Fruit fly (Drosophila melanogaster): ENCODE measurements around the gene dj-1beta.

The dj-1beta gene

DNA sequence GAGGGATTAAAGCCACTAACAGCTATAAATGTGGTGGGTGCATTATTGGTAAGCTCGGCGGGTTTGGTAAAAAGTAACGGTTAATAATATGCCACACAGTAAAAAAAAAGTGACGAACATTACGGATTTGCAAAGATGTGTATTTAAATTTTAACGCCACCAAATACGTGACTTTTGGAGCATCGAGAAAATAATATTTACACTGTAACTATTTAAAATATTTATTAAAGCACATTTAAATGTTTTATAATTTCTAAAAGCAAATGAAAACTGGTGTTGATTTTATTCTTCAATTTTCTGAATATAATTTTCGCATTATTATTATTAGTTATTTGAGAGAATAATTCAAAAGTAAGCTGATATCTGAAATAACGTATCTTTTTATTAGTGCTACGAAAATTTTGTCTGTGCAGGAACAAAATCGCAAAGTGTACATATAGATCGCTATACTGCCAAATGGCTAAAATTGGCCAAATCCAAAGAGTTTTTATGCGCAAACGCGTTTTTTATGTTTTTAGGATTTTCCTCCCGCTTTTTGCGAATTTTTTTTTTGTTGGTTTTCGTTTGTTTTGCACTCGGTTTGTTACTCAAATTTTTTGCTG lies 21.6 kb downstream of the dj-1beta start:
- no peak for TF ChIP-seq Sin3A (optimal IDR thresholded peaks at IDR 0.05)
- no peak for TF ChIP-seq insv (optimal IDR thresholded peaks at IDR 0.05)
- no peak for TF ChIP-seq psq (optimal IDR thresholded peaks at IDR 0.05)
- no peak for TF ChIP-seq ttk (optimal IDR thresholded peaks at IDR 0.05)

- TF ChIP-seq insv (optimal IDR thresholded peaks at IDR 0.05), result no peak
- no peak for TF ChIP-seq Sin3A (optimal IDR thresholded peaks at IDR 0.05)
- no peak for TF ChIP-seq Myc (optimal IDR thresholded peaks at IDR 0.05)
- no peak for TF ChIP-seq ttk (optimal IDR thresholded peaks at IDR 0.05)
- TF ChIP-seq psq (optimal IDR thresholded peaks at IDR 0.05), result no peak
- TF ChIP-seq h (optimal IDR thresholded peaks at IDR 0.05), result no peak
Observed at dm6 chr3R:30832130-30832529, 25.2 kb downstream of the dj-1beta start.

DNA sequence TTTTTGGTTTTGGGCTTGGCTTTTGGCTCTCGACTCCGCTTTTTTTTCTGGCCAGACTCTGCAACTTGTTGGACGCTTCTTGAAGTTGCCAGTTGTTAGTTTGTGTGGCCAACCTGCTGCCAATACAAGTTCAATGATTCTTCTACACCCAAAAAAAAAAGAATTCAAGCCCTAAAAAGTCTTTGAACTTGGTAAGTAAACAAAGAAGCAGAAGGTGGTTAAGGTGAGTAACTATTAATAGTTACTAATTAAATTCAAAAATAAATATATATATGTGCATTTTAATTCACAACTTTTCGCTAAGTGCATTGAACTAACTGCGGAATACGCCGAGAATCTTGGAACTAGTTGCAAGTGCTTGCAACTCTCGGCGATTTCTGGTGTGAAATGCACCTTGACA lies 26.2 kb downstream of the dj-1beta start:
- TF ChIP-seq Sin3A (optimal IDR thresholded peaks at IDR 0.05), result no peak
- TF ChIP-seq psq (optimal IDR thresholded peaks at IDR 0.05), result no peak
- no peak for TF ChIP-seq ttk (optimal IDR thresholded peaks at IDR 0.05)
- TF ChIP-seq insv (optimal IDR thresholded peaks at IDR 0.05), result no peak
- no peak for TF ChIP-seq Myc (optimal IDR thresholded peaks at IDR 0.05)
- TF ChIP-seq h (optimal IDR thresholded peaks at IDR 0.05), result no peak

dm6 chr3R:30840741-30841140 lies 33.8 kb downstream of the dj-1beta start:
- TF ChIP-seq insv (optimal IDR thresholded peaks at IDR 0.05) (no peak), h (optimal IDR thresholded peaks at IDR 0.05) (no peak), psq (optimal IDR thresholded peaks at IDR 0.05) (no peak), ttk (optimal IDR thresholded peaks at IDR 0.05) (no peak), Myc (optimal IDR thresholded peaks at IDR 0.05) (no peak), Sin3A (optimal IDR thresholded peaks at IDR 0.05) (no peak)

DNA sequence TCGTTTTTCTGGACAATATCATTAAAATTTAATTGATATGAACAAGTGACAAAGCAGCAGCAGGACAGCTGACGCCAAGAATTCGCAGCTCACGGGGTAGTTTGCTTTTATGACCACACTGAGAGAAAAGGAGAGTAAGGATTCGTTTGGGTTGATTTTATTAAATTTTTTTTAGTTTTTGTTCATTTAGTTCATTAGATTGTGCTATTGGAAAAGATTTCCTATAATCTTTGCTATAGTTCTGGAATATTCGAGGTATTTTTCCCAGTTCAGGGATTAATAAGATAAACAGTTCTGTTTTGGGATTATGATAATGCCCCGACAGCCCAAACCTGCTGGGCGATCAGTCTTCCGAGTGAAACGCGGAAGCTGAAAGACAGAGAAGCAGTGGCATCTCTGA lies 35.3 kb downstream of the dj-1beta start:
- TF ChIP-seq ttk (optimal IDR thresholded peaks at IDR 0.05), result no peak
- TF ChIP-seq insv (optimal IDR thresholded peaks at IDR 0.05), result no peak
- no peak for TF ChIP-seq psq (optimal IDR thresholded peaks at IDR 0.05)
- TF ChIP-seq h (optimal IDR thresholded peaks at IDR 0.05), result no peak
- TF ChIP-seq Myc (optimal IDR thresholded peaks at IDR 0.05), result no peak
- TF ChIP-seq Sin3A (optimal IDR thresholded peaks at IDR 0.05), result no peak

- TF ChIP-seq h (optimal IDR thresholded peaks at IDR 0.05), result no peak
- TF ChIP-seq Myc (optimal IDR thresholded peaks at IDR 0.05), result no peak
- TF ChIP-seq psq (optimal IDR thresholded peaks at IDR 0.05), result no peak
- TF ChIP-seq insv (optimal IDR thresholded peaks at IDR 0.05), result no peak
- no peak for TF ChIP-seq Sin3A (optimal IDR thresholded peaks at IDR 0.05)
- TF ChIP-seq ttk (optimal IDR thresholded peaks at IDR 0.05), result no peak
Observed at dm6 chr3R:30842639-30843476, 35.9 kb downstream of the dj-1beta start.

dm6 chr3R:30843709-30844108 lies 36.8 kb downstream of the dj-1beta start:
- TF ChIP-seq h (optimal IDR thresholded peaks at IDR 0.05) (no peak), Myc (optimal IDR thresholded peaks at IDR 0.05) (no peak), psq (optimal IDR thresholded peaks at IDR 0.05) (no peak), ttk (optimal IDR thresholded peaks at IDR 0.05) (no peak), insv (optimal IDR thresholded peaks at IDR 0.05) (no peak), Sin3A (optimal IDR thresholded peaks at IDR 0.05) (no peak)

DNA sequence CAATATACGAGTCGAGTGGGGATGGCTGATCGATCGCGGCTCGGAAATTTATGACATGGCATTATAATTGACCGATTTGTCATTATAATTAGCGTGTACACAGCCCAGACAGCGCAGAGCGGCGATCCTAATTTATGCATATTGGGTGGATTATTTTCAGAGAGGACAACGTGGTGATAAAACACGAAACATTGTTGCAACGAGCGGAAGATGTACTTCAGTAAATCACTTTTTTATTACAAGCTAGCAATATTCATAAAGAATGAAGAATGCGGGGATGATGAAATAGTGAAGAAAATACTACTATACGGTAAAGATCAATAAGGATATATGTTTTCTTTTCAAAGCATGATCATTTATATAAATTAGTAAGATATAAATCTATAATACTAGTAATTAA lies 37.5 kb downstream of the dj-1beta start:
- TF ChIP-seq insv (optimal IDR thresholded peaks at IDR 0.05) (no peak), Myc (optimal IDR thresholded peaks at IDR 0.05) (no peak), Sin3A (optimal IDR thresholded peaks at IDR 0.05) (no peak), h (optimal IDR thresholded peaks at IDR 0.05) (no peak), ttk (optimal IDR thresholded peaks at IDR 0.05) (no peak), psq (optimal IDR thresholded peaks at IDR 0.05) (no peak)

DNA sequence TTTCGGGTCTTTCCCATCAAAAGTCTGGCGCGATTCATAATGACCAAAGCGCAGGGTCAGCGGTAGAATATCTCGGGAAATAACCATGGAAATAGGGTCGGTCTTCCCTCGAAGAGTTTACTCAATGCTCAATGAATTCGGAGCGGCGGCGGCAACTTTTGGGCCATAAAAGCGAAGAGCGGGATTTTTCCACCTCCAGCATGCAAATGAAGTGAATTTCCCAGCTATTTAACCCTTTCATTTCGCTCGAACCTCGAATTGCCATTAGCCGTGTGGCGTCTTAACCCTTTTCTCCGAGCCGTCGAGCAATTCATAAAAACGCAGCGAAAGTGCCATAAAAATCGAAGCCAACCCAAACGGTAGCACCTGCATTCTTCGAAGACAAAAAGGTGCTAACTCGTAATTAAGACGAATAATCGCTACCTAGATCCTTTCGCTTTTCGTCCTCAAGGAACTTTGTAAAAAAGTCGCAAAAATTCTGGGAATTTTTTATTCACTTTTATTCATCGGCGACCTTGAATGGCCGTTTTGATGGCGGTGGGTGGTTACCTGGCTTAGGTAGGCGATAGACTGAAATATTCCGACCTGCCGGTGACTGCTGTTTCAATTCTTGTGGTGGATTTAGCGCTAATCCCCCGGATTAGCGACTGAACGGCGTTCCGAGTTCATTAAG lies 42.7 kb downstream of the dj-1beta start:
- TF ChIP-seq h (optimal IDR thresholded peaks at IDR 0.05), result no peak

DNA sequence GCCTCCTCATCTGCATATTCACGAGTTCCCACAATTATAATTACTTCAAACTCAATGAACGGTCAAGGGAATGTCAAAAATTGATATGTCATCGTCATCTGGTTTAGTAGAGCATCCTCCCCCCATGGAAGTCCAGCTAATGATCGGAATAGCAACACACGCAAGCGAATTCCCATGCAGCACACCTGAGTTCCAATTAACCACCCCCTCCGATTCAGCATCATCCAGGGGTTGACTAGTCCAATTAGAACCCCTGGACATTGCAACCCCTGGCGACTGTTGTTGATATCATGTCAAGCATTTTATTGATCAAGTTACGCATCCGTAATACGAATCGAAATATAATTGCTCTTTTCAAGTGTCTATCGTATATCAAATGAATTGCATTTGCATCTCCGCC lies 43.5 kb downstream of the dj-1beta start:
- TF ChIP-seq Sin3A (optimal IDR thresholded peaks at IDR 0.05), result no peak

DNA sequence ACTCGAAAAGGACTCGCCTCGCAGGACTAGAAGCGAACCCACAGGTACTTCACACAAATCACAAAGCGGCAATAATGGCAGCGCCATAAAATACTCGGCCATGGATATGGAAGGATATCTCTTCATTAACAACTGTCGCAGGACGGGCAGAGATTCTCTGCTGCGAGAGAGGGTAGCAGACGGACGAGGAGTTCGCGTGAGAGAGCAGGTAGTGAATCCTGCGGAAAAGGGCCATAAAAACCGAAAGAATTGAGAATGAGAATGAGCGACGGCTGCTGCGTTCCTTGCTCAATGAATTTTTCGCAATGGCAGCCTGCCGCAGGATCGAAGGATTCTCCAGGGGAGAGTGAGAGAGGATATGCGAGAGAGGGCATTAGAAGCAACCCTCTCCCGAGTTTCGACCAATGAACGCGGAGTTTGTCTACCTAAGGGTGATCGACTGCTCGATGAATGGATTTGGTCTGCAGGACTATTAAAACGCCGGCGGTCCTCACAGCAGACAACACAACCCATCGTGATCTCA lies 45.0 kb downstream of the dj-1beta start, which contains the start of gene tll:
TSS of gene tll (plus strand) at position 473 of the 523 bp plus-strand sequence.
- TF ChIP-seq ttk (optimal IDR thresholded peaks at IDR 0.05) (no peak), Sin3A (optimal IDR thresholded peaks at IDR 0.05) (no peak), h (optimal IDR thresholded peaks at IDR 0.05) (no peak), insv (optimal IDR thresholded peaks at IDR 0.05) (no peak), psq (optimal IDR thresholded peaks at IDR 0.05) (no peak), Myc (optimal IDR thresholded peaks at IDR 0.05) (no peak)

DNA sequence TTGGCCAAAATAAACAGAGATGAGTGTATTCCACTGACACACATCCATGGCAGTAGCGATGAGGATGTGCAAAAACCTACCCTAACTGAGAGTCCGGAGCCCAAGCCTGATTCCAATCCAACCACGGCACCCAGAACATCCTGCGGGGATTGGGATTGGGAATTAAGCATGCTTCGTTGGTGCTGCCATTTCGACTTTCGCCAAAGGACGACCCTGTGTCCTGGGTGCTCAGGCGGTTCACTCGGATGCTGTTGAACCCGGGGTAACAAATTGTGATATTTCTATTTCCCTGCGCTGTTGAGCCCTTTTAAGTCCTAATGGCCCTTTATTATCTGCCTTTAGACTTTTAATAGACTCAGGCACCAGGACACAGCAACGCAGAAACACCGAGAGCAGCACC lies 48.3 kb downstream of the dj-1beta start:
- no peak for TF ChIP-seq insv (optimal IDR thresholded peaks at IDR 0.05)
- no peak for TF ChIP-seq Sin3A (optimal IDR thresholded peaks at IDR 0.05)
- no peak for TF ChIP-seq Myc (optimal IDR thresholded peaks at IDR 0.05)
- no peak for TF ChIP-seq psq (optimal IDR thresholded peaks at IDR 0.05)
- no peak for TF ChIP-seq h (optimal IDR thresholded peaks at IDR 0.05)
- no peak for TF ChIP-seq ttk (optimal IDR thresholded peaks at IDR 0.05)
